Fruit fly (Drosophila melanogaster) whole organism, prepupa: Measurements from ENCODE around the gene Mics1.

ENCODE experiments used
- Blimp-1 ChIP-seq: fragments of 200-800 bp; sonication (Bioruptor generic); optimal IDR thresholded peaks from 3 replicates; lab custom pipeline; 2017; ENCODE audit warnings: missing biosample characterization, missing genetic modification characterization, mild to moderate bottlenecking, moderate library complexity, missing genetic modification reagents
- CG11762 ChIP-seq: fragments of 200-800 bp; sonication (Bioruptor generic); optimal IDR thresholded peaks from 3 replicates; lab custom pipeline; 2016; ENCODE audit warnings: missing biosample characterization, missing genetic modification characterization; ENCODE audit not compliant: insufficient read depth
- CG16779 ChIP-seq: fragments of 200-800 bp; sonication (Bioruptor generic); optimal IDR thresholded peaks from 3 replicates; lab custom pipeline; 2017; ENCODE audit warnings: missing biosample characterization, mild to moderate bottlenecking, missing genetic modification characterization
- CG32006 ChIP-seq: fragments of 200-800 bp; sonication (Bioruptor generic); optimal IDR thresholded peaks from 3 replicates; lab custom pipeline; 2017; ENCODE audit warnings: missing biosample characterization, mild to moderate bottlenecking, missing genetic modification characterization
- CG3919 ChIP-seq: fragments of 200-800 bp; sonication (Bioruptor generic); optimal IDR thresholded peaks from 3 replicates; lab custom pipeline; 2016; ENCODE audit warnings: missing biosample characterization, missing genetic modification characterization
- CG4318 ChIP-seq: fragments of 200-800 bp; sonication (Bioruptor generic); optimal IDR thresholded peaks from 3 replicates; lab custom pipeline; 2017; ENCODE audit warnings: missing biosample characterization, mild to moderate bottlenecking, missing genetic modification characterization
- CG6808 ChIP-seq: fragments of 200-800 bp; sonication (Bioruptor generic); optimal IDR thresholded peaks from 3 replicates; lab custom pipeline; 2017; ENCODE audit warnings: missing biosample characterization, missing genetic modification characterization, mild to moderate bottlenecking, moderate library complexity, missing genetic modification reagents
- CG8319 ChIP-seq: fragments of 200-800 bp; sonication (Bioruptor generic); optimal IDR thresholded peaks from 3 replicates; lab custom pipeline; 2016; ENCODE audit warnings: missing biosample characterization, missing genetic modification characterization
- CG9139 ChIP-seq: fragments of 200-800 bp; sonication (Bioruptor generic); optimal IDR thresholded peaks from 3 replicates; lab custom pipeline; 2017; ENCODE audit warnings: missing biosample characterization, mild to moderate bottlenecking, missing genetic modification characterization
- Ets96B ChIP-seq: fragments of 200-800 bp; optimal IDR thresholded peaks from 2 replicates; lab custom pipeline; 2019; ENCODE audit warnings: missing biosample characterization, mild to moderate bottlenecking, missing genetic modification characterization, moderate library complexity
- Hr4 ChIP-seq: fragments of 200-800 bp; sonication (Bioruptor generic); optimal IDR thresholded peaks from 3 replicates; lab custom pipeline; 2016; ENCODE audit warnings: missing biosample characterization, missing genetic modification characterization
- Sox102F ChIP-seq: fragments of 200-800 bp; sonication (Bioruptor generic); optimal IDR thresholded peaks from 2 replicates; lab custom pipeline; 2016; ENCODE audit warnings: missing biosample characterization, mild to moderate bottlenecking, missing genetic modification characterization
- acj6 ChIP-seq: fragments of 200-800 bp; sonication (Bioruptor generic); optimal IDR thresholded peaks from 3 replicates; lab custom pipeline; 2016; ENCODE audit warnings: missing biosample characterization, missing genetic modification characterization
- cyc ChIP-seq: fragments of 200-800 bp; sonication (Bioruptor generic); optimal IDR thresholded peaks from 3 replicates; lab custom pipeline; 2016; ENCODE audit warnings: missing biosample characterization, missing genetic modification characterization
- eg ChIP-seq: fragments of 200-800 bp; sonication (Bioruptor generic); IDR thresholded peaks from 3 replicates; pipeline ENCODE4 v1.3.6; 2022; ENCODE audit warnings: missing biosample characterization, missing genetic modification characterization
- fd59A ChIP-seq: fragments of 200-800 bp; sonication (Bioruptor generic); optimal IDR thresholded peaks from 2 replicates; lab custom pipeline; 2017; ENCODE audit warnings: missing biosample characterization, mild to moderate bottlenecking, missing genetic modification characterization, missing genetic modification reagents
- fd85E ChIP-seq: fragments of 200-800 bp; sonication (Bioruptor generic); optimal IDR thresholded peaks from 3 replicates; lab custom pipeline; 2016; ENCODE audit warnings: missing biosample characterization, missing genetic modification characterization
- lz ChIP-seq: fragments of 200-800 bp; sonication (Bioruptor generic); optimal IDR thresholded peaks from 3 replicates; lab custom pipeline; 2016; ENCODE audit warnings: missing biosample characterization, missing genetic modification characterization
- pdm3 ChIP-seq: fragments of 200-800 bp; sonication (Bioruptor generic); optimal IDR thresholded peaks from 3 replicates; lab custom pipeline; 2016; ENCODE audit warnings: missing biosample characterization, missing genetic modification characterization
- salr ChIP-seq, 2 experiments: fragments of 200-800 bp; sonication (Bioruptor generic); optimal IDR thresholded peaks; 3 replicates each; lab custom pipeline; 2016 to 2018; ENCODE audit warnings: missing biosample characterization in 2 of 2, missing genetic modification characterization in 2 of 2, mild to moderate bottlenecking in 1 of 2
- spab ChIP-seq: fragments of 200-800 bp; sonication (Bioruptor generic); optimal IDR thresholded peaks from 2 replicates; lab custom pipeline; 2017; ENCODE audit warnings: missing biosample characterization, mild to moderate bottlenecking, missing genetic modification characterization, missing genetic modification reagents
- ss ChIP-seq, 2 experiments: fragments of 200-800 bp; sonication (Bioruptor generic); optimal IDR thresholded peaks; 2 replicates in 1 of 2; 3 replicates in 1 of 2; lab custom pipeline; 2017 to 2018; ENCODE audit warnings: mild to moderate bottlenecking in 2 of 2, missing biosample characterization in 2 of 2, missing genetic modification characterization in 2 of 2, moderate library complexity in 1 of 2
- svp ChIP-seq: fragments of 200-800 bp; sonication (Bioruptor generic); peaks from one replicate; lab custom pipeline; 2016; ENCODE audit warnings: missing biosample characterization, missing genetic modification characterization
- topi ChIP-seq: fragments of 200-800 bp; sonication (Bioruptor generic); optimal IDR thresholded peaks from 3 replicates; lab custom pipeline; 2016; ENCODE audit warnings: missing biosample characterization, missing genetic modification characterization
- vri ChIP-seq: fragments of 200-800 bp; sonication (Bioruptor generic); optimal IDR thresholded peaks from 3 replicates; lab custom pipeline; 2016; ENCODE audit warnings: missing biosample characterization, mild to moderate bottlenecking, missing genetic modification characterization

Gene Mics1

dm6 chr3R:7502276-7502675, at the start of gene Mics1:
Gene Mics1 (minus strand): TSS chr3R:7502376.
- TF ChIP-seq Hr4 (GFP tag; lab: Kevin White, UChicago) (no peak), svp (GFP tag; lab: Kevin White, UChicago) (peak; percentile 11)

dm6 chr3R:7551708-7552107, 49.5 kb upstream of the Mics1 start, which contains the start of gene CG45545:
Gene CG45545 (plus strand): TSS chr3R:7552008.
- TF ChIP-seq CG32006 (GFP tag; lab: Kevin White, UChicago) (no peak), CG3919 (GFP tag; lab: Kevin White, UChicago) (no peak), fd85E (no peak), fd59A (GFP tag; lab: Kevin White, UChicago) (no peak), lz (GFP tag; lab: Kevin White, UChicago) (no peak), CG8319 (GFP tag; lab: Kevin White, UChicago) (no peak), cyc (GFP tag; lab: Kevin White, UChicago) (no peak)

- no peak for TF ChIP-seq Blimp-1 (GFP tag; lab: Kevin White, UChicago)
- no peak for TF ChIP-seq pdm3
- peak; percentile 21; the same call in 1 of the 3 replicates for TF ChIP-seq eg (GFP tag; lab: Robert Waterston, UW)
- no peak for TF ChIP-seq CG9139 (GFP tag; lab: Kevin White, UChicago)
- TF ChIP-seq CG16779 (tag; lab: Kevin White, UChicago) = peak; percentile 12
- peak; percentile 97 for TF ChIP-seq svp (GFP tag; lab: Kevin White, UChicago)
- TF ChIP-seq Ets96B = no peak
- TF ChIP-seq salr (GFP tag; optimal IDR thresholded peaks at IDR 0.05; lab: Kevin White, UChicago) = no peak
- no peak for TF ChIP-seq acj6 (GFP tag; lab: Kevin White, UChicago)
- no peak for TF ChIP-seq lz (GFP tag; lab: Kevin White, UChicago)
- peak; percentile 48 for TF ChIP-seq vri (GFP tag; lab: Kevin White, UChicago)
These were observed 46.9 kb upstream of the Mics1 start, which contains the start of gene alpha-Est1 for dm6 chr3R:7548808-7549744. Gene alpha-Est1 (minus strand): TSS chr3R:7549124.

- no peak for TF ChIP-seq salr (GFP tag; optimal IDR thresholded peaks at IDR 0.05; lab: Kevin White, UChicago)
- TF ChIP-seq vri (GFP tag; lab: Kevin White, UChicago) = peak; percentile 31
These were observed 39.1 kb upstream of the Mics1 start, which contains the start of the genes alpha-Est3 and alpha-Est2 for dm6 chr3R:7541145-7541860. Gene alpha-Est3 (minus strand): TSS chr3R:7541631. Gene alpha-Est2 (plus strand): TSS chr3R:7541810.

- TF ChIP-seq Sox102F (GFP tag; lab: Kevin White, UChicago) (no peak), vri (GFP tag; lab: Kevin White, UChicago) (peak; percentile 60)
These were observed 36.3 kb upstream of the Mics1 start, which contains the start of gene alpha-Est4 for dm6 chr3R:7538435-7538834. Gene alpha-Est4 (minus strand): TSS chr3R:7538615.

- TF ChIP-seq topi (GFP tag; lab: Kevin White, UChicago) = no peak
- no peak for TF ChIP-seq lz (GFP tag; lab: Kevin White, UChicago)
- TF ChIP-seq vri (GFP tag; lab: Kevin White, UChicago) = peak; percentile 10
- no peak for TF ChIP-seq ss (GFP tag; optimal IDR thresholded peaks at IDR 0.05; lab: Kevin White, UChicago)
- TF ChIP-seq svp (GFP tag; lab: Kevin White, UChicago) = peak; percentile 76
- TF ChIP-seq Hr4 (GFP tag; lab: Kevin White, UChicago) = no peak
These were observed 34.1 kb upstream of the Mics1 start, which contains the start of gene alpha-Est5 for dm6 chr3R:7536281-7536680. Gene alpha-Est5 (minus strand): TSS chr3R:7536390.

dm6 chr3R:7535606-7536005, 33.4 kb upstream of the Mics1 start:
- TF ChIP-seq CG11762 = no peak
- TF ChIP-seq CG6808 (GFP tag; lab: Kevin White, UChicago) = no peak
- TF ChIP-seq vri (GFP tag; lab: Kevin White, UChicago) = peak; percentile 5
- no peak for TF ChIP-seq CG4318
- TF ChIP-seq spab (GFP tag; lab: Kevin White, UChicago) = no peak
